Fruit fly (Drosophila melanogaster): Measurements from ENCODE around the gene hh.

- TF ChIP-seq CG12768 (GFP tag; optimal IDR thresholded peaks at IDR 0.05) (peak; percentile 50), toe (GFP tag; optimal IDR thresholded peaks at IDR 0.05) (no peak), pad (GFP tag; optimal IDR thresholded peaks at IDR 0.05) (peak; percentile 97), tj (GFP tag; optimal IDR thresholded peaks at IDR 0.05) (peak; percentile 31), CG11617 (GFP tag; optimal IDR thresholded peaks at IDR 0.05) (no peak), bab1 (GFP tag; optimal IDR thresholded peaks at IDR 0.05) (peak; percentile 11), kay (GFP tag; ENCODE audit: borderline replicate concordance) (no peak), Hr96 (GFP tag; optimal IDR thresholded peaks at IDR 0.05) (no peak), CG7101 (tag; optimal IDR thresholded peaks at IDR 0.05) (no peak), CG1620 (GFP tag; optimal IDR thresholded peaks at IDR 0.05) (no peak), CG7045 (GFP tag; optimal IDR thresholded peaks at IDR 0.05) (no peak), cnc (optimal IDR thresholded peaks at IDR 0.05) (no peak)
Observed at dm6 chr3R:23191108-23191771, 49.5 kb upstream of the hh start.

Measured in whole organism, adult.